Worm (Caenorhabditis elegans): ENCODE measurements around the gene cut-3.

Gene cut-3

DNA sequence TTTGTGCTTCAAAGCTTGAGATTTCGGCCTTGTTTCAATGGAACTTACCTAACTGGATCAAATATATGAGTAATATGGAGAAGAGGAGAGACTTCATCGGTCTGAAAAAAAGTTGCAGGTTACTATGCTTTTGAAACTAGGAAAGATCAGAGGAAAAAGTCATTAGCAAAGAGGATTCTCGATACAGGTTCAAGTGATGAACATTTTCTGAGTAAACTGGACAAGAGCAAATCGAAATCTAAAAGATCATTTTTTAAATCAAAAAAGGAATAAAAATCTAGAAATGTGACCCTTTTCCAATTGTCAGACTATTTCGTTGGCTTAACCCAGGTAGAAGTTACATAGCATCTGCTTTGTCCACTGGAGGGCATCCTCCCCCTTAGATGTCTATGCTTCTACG lies 41.9 kb downstream of the cut-3 start, which contains the start of gene skpo-1:
TSS of gene skpo-1 (minus strand) at position 101 of the 400 bp plus-strand sequence.
- no peak for TF ChIP-seq nhr-42 (GFP tag; IDR thresholded peaks at IDR 0.05)
- TF ChIP-seq mep-1 (tag; optimal IDR thresholded peaks at IDR 0.05), result no peak
- TF ChIP-seq egl-43 (GFP tag; IDR thresholded peaks at IDR 0.05), result no peak
- no peak for TF ChIP-seq duxl-1 (tag; optimal IDR thresholded peaks at IDR 0.05; ENCODE audit: poor library complexity)
- TF ChIP-seq lir-3 (tag; optimal IDR thresholded peaks at IDR 0.05), result no peak
- TF ChIP-seq cey-2 (tag; optimal IDR thresholded peaks at IDR 0.05; ENCODE audit: borderline replicate concordance, insufficient read depth), result no peak
- no peak for TF ChIP-seq mes-2 (tag; optimal IDR thresholded peaks at IDR 0.05; ENCODE audit: poor library complexity, severe bottlenecking)
- no peak for TF ChIP-seq vab-7 (GFP tag; IDR thresholded peaks at IDR 0.05)
- TF ChIP-seq T26A8.4 (GFP tag; IDR thresholded peaks at IDR 0.05), result no peak
- TF ChIP-seq zip-11 (GFP tag; IDR thresholded peaks at IDR 0.05), result no peak
- TF ChIP-seq daf-8 (GFP tag; IDR thresholded peaks at IDR 0.05), result no peak
- no peak for TF ChIP-seq hmg-1.1 (GFP tag; IDR thresholded peaks at IDR 0.05)
- TF ChIP-seq nhr-41 (GFP tag; IDR thresholded peaks at IDR 0.05), result no peak
- TF ChIP-seq unc-39 (tag; optimal IDR thresholded peaks at IDR 0.05), result no peak
- TF ChIP-seq mdt-29 (GFP tag; IDR thresholded peaks at IDR 0.05), result no peak
- no peak for TF ChIP-seq nhr-28 (tag; optimal IDR thresholded peaks at IDR 0.05)
- no peak for TF ChIP-seq F49E8.2 (tag; optimal IDR thresholded peaks at IDR 0.05; ENCODE audit: borderline replicate concordance)
- TF ChIP-seq snpc-4 (tag; optimal IDR thresholded peaks at IDR 0.05), result no peak
- TF ChIP-seq dmd-9 (GFP tag; IDR thresholded peaks at IDR 0.05), result no peak

DNA sequence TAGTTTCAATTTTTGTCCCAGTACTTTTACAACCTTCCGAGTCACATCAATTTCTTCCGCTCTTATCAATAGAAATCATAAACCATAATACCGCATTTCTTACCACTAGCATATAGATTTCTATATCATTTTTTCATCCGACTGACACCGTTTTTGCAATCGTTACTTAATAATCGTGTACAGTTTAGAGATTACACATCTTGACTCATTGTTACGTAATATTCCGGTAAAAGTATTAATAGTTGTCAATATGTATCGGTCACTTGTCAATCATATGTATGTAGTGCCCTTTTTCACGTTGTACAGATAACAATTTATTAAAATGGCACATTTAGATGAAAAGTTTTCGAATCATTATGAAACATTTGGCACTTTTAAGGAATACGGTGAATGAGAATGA lies 46.6 kb downstream of the cut-3 start:
- peak; percentile 47 for TF ChIP-seq nhr-28 (tag; optimal IDR thresholded peaks at IDR 0.05)
- TF ChIP-seq pqm-1 (tag; optimal IDR thresholded peaks at IDR 0.05), result peak; percentile 84
- TF ChIP-seq F44E2.7 (GFP tag; IDR thresholded peaks at IDR 0.05), result no peak
- TF ChIP-seq lim-7 (GFP tag; IDR thresholded peaks at IDR 0.05), result no peak
- peak; percentile 20 for TF ChIP-seq dve-1 (tag; optimal IDR thresholded peaks at IDR 0.05; ENCODE audit: insufficient read depth)
- no peak for TF ChIP-seq Y5F2A.4 (GFP tag; optimal IDR thresholded peaks at IDR 0.05)
- peak; percentile 38 for TF ChIP-seq T20F7.1 (GFP tag; optimal IDR thresholded peaks at IDR 0.05)
- TF ChIP-seq dmd-9 (GFP tag; IDR thresholded peaks at IDR 0.05), result no peak
- TF ChIP-seq unc-62 (GFP tag; optimal IDR thresholded peaks at IDR 0.05 in 1 of 2), result peak in 1 of 2 experiments; percentile 63
- TF ChIP-seq unc-62 (tag; optimal IDR thresholded peaks at IDR 0.05), result no peak
- no peak for TF ChIP-seq mdl-1 (tag; optimal IDR thresholded peaks at IDR 0.05)
- no peak for TF ChIP-seq madf-5 (GFP tag; IDR thresholded peaks at IDR 0.05)
- TF ChIP-seq ceh-62 (tag; optimal IDR thresholded peaks at IDR 0.05), result no peak
- no peak for TF ChIP-seq ceh-32 (tag; optimal IDR thresholded peaks at IDR 0.05; ENCODE audit: poor library complexity)
- TF ChIP-seq dpl-1 (GFP tag; optimal IDR thresholded peaks at IDR 0.05), result no peak

DNA sequence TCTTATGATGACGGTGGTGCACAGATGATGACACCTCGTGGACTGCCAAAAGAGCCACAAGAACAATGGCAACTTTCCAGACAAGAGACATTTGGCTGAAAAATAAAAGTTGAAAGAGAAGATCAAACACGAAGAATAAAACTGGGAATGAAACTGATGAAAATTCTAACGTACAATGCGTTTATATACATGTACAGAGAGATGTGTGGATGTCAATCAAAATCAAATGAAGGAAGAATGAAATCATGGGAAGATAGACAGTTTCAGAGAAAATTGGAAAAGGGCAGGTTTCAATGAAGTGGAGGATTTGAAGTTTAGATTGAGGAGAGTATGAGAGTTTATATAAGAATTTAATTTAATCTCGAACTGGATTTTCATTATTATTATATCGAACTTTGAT lies 47.6 kb downstream of the cut-3 start, which contains the start of gene dod-23:
TSS of gene dod-23 (minus strand) at position 101 of the 400 bp plus-strand sequence.
- TF ChIP-seq ceh-62 (tag; optimal IDR thresholded peaks at IDR 0.05) (no peak), dmd-6 (GFP tag; IDR thresholded peaks at IDR 0.05) (0 out of 2 replicates have a peak, but pooled peaks have one; percentile 18)

DNA sequence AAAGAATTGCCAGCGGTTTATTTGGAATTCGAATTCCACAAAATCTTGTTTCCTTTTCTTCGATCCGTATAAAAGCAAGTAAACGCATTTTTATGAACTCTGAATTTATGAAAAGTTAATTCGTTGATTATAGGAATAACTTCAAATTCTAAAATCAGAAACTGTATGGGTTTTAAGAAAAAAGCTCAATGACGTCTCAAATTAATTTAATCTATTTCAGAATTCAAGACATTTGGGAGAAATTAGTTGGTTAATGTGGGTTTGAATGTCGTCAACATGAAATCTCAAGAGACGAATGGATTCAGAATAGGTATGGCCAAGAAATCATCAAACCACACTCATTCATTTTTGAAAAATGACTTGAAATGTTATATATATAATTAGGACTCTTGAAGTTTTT lies 50.6 kb downstream of the cut-3 start, which contains the start of gene F49E12.7:
TSS of gene F49E12.7 (minus strand) at position 101 of the 400 bp plus-strand sequence.
- no peak for TF ChIP-seq F44E2.7 (GFP tag; IDR thresholded peaks at IDR 0.05)

All from whole organism, L4 larva.